Worm (Caenorhabditis elegans) whole organism, late embryonic: Measurements from ENCODE around the gene gbh-1.

Experiments used
- K09A11.1 ChIP-seq: sonication (generic microtip); optimal IDR thresholded peaks from 2 replicates; lab custom pipeline; 2017; ENCODE audit warnings: antibody characterized with exemption, mild to moderate bottlenecking, missing genetic modification characterization, missing compliant biosample characterization; ENCODE audit not compliant: insufficient read depth
- T23F11.4 ChIP-seq: fragments of 200-800 bp; sonication (Bioruptor generic); optimal IDR thresholded peaks from 2 replicates; lab custom pipeline; 2018; ENCODE audit warnings: mild to moderate bottlenecking, missing genetic modification characterization, missing compliant biosample characterization
- ahr-1 ChIP-seq: sonication (generic microtip); optimal IDR thresholded peaks from 2 replicates; lab custom pipeline; 2016; ENCODE audit warnings: missing genetic modification characterization, missing compliant biosample characterization
- ama-1 ChIP-seq: fragments of 150-350 bp; optimal IDR thresholded peaks from 2 replicates; lab custom pipeline; 2014
- ceh-14 ChIP-seq: sonication (generic microtip); optimal IDR thresholded peaks from 2 replicates; lab custom pipeline; 2016; ENCODE audit warnings: missing genotype, missing genetic modification characterization, missing compliant biosample characterization
- ceh-18 ChIP-seq: sonication (generic microtip); optimal IDR thresholded peaks from 2 replicates; lab custom pipeline; 2016; ENCODE audit warnings: missing genetic modification characterization, missing compliant biosample characterization
- ceh-19 ChIP-seq: fragments of 200-800 bp; sonication (Bioruptor generic); optimal IDR thresholded peaks from 2 replicates; lab custom pipeline; 2018; ENCODE audit warnings: mild to moderate bottlenecking, missing genetic modification characterization, missing compliant biosample characterization
- ceh-22 ChIP-seq: sonication (generic microtip); optimal IDR thresholded peaks from 2 replicates; lab custom pipeline; 2017; ENCODE audit warnings: missing biosample characterization, missing genetic modification characterization
- ceh-24 ChIP-seq: sonication (generic microtip); optimal IDR thresholded peaks from 2 replicates; lab custom pipeline; 2016; ENCODE audit warnings: mild to moderate bottlenecking, missing genetic modification characterization, missing compliant biosample characterization
- ceh-30 ChIP-seq: fragments of 150-350 bp; optimal IDR thresholded peaks from 2 replicates; lab custom pipeline; 2014; ENCODE audit warnings: missing biosample characterization, missing genetic modification characterization
- ceh-34 ChIP-seq: sonication (generic microtip); optimal IDR thresholded peaks from 2 replicates; lab custom pipeline; 2016; ENCODE audit warnings: mild to moderate bottlenecking, missing genetic modification characterization, missing compliant biosample characterization
- ceh-45 ChIP-seq: fragments of 200-800 bp; sonication (Bioruptor generic); IDR thresholded peaks from 2 replicates; pipeline ENCODE4 v1.3.6; 2022; ENCODE audit warnings: missing genetic modification reagents, missing genetic modification characterization, missing compliant biosample characterization
- ceh-48 ChIP-seq: sonication (generic microtip); optimal IDR thresholded peaks from 2 replicates; lab custom pipeline; 2016; ENCODE audit warnings: missing genetic modification characterization, inconsistent platforms, missing compliant biosample characterization
- ceh-9 ChIP-seq: sonication (generic microtip); optimal IDR thresholded peaks from 2 replicates; lab custom pipeline; 2016; ENCODE audit warnings: mild to moderate bottlenecking, missing genetic modification characterization, inconsistent platforms, missing compliant biosample characterization
- che-1 ChIP-seq: sonication (generic microtip); optimal IDR thresholded peaks from 2 replicates; lab custom pipeline; 2016; ENCODE audit warnings: mild to moderate bottlenecking, missing genetic modification characterization, missing compliant biosample characterization
- ets-4 ChIP-seq: sonication (generic microtip); optimal IDR thresholded peaks from 2 replicates; lab custom pipeline; 2016; ENCODE audit warnings: missing genetic modification characterization, missing compliant biosample characterization
- eyg-1 ChIP-seq: sonication (generic microtip); optimal IDR thresholded peaks from 2 replicates; lab custom pipeline; 2016; ENCODE audit warnings: missing genotype, missing genetic modification characterization, missing compliant biosample characterization
- fax-1 ChIP-seq: sonication (generic microtip); optimal IDR thresholded peaks from 2 replicates; lab custom pipeline; 2016; ENCODE audit warnings: missing genotype, missing genetic modification characterization, missing compliant biosample characterization
- fkh-10 ChIP-seq: fragments of 150-350 bp; optimal IDR thresholded peaks from 2 replicates; lab custom pipeline; 2014; ENCODE audit warnings: missing biosample characterization, missing genetic modification reagents, missing genetic modification characterization
- gmeb-2 ChIP-seq: sonication (generic microtip); optimal IDR thresholded peaks from 2 replicates; lab custom pipeline; 2016; ENCODE audit warnings: missing genetic modification characterization, inconsistent platforms, missing compliant biosample characterization
- hlh-30 ChIP-seq: sonication (generic microtip); optimal IDR thresholded peaks from 2 replicates; lab custom pipeline; 2017; ENCODE audit warnings: antibody characterized with exemption, missing genetic modification characterization, missing compliant biosample characterization; ENCODE audit not compliant: insufficient read depth
- madf-2 ChIP-seq: sonication (generic microtip); optimal IDR thresholded peaks from 2 replicates; lab custom pipeline; 2017; ENCODE audit warnings: missing genetic modification characterization, missing compliant biosample characterization
- mec-3 ChIP-seq: sonication (generic microtip); optimal IDR thresholded peaks from 2 replicates; lab custom pipeline; 2016; ENCODE audit warnings: borderline replicate concordance, missing genetic modification characterization, missing compliant biosample characterization
- nhr-11 ChIP-seq: fragments of 150-350 bp; optimal IDR thresholded peaks from 2 replicates; lab custom pipeline; 2014; ENCODE audit warnings: missing biosample characterization, missing genetic modification characterization
- npax-4 ChIP-seq: sonication (generic microtip); optimal IDR thresholded peaks from 2 replicates; lab custom pipeline; 2016; ENCODE audit warnings: missing genetic modification characterization, missing compliant biosample characterization
- pat-9 ChIP-seq: fragments of 200-800 bp; sonication (Bioruptor generic); optimal IDR thresholded peaks from 2 replicates; lab custom pipeline; 2018; ENCODE audit warnings: mild to moderate bottlenecking, missing genetic modification characterization, moderate library complexity, missing compliant biosample characterization
- pha-4 ChIP-seq: fragments of 150-350 bp; optimal IDR thresholded peaks from 2 replicates; lab custom pipeline; 2018; ENCODE audit warnings: missing biosample characterization, missing genetic modification reagents, missing genetic modification characterization
- pqm-1 ChIP-seq: sonication (generic microtip); optimal IDR thresholded peaks from 2 replicates; lab custom pipeline; 2016; ENCODE audit warnings: missing genetic modification characterization, missing compliant biosample characterization
- rnt-1 ChIP-seq: sonication (generic microtip); optimal IDR thresholded peaks from 2 replicates; lab custom pipeline; 2016; ENCODE audit warnings: missing genetic modification characterization, missing compliant biosample characterization
- sox-2 ChIP-seq: fragments of 200-800 bp; sonication (Bioruptor generic); IDR thresholded peaks from 2 replicates; pipeline ENCODE4 v1.3.6; 2022; ENCODE audit warnings: missing genetic modification reagents, missing genetic modification characterization, missing compliant biosample characterization
- sox-4 ChIP-seq: sonication (generic microtip); optimal IDR thresholded peaks from 2 replicates; lab custom pipeline; 2017; ENCODE audit warnings: mild to moderate bottlenecking, missing genetic modification characterization, inconsistent platforms, missing compliant biosample characterization
- tbx-2 ChIP-seq: sonication (generic microtip); optimal IDR thresholded peaks from 2 replicates; lab custom pipeline; 2016; ENCODE audit warnings: missing genetic modification characterization, missing compliant biosample characterization
- ttx-3 ChIP-seq: sonication (generic microtip); optimal IDR thresholded peaks from 2 replicates; lab custom pipeline; 2016; ENCODE audit warnings: missing genetic modification reagents, missing genetic modification characterization, missing compliant biosample characterization
- unc-3 ChIP-seq, 2 experiments: fragments of 200-800 bp in 1 of 2; sonication (Bioruptor generic) in 1 of 2; sonication (generic microtip) in 1 of 2; conservative IDR thresholded peaks in 1 of 2; optimal IDR thresholded peaks in 1 of 2; 2 replicates each; pipeline versions ENCODE4 v1.3.6 to Lab custom; 2016 to 2022; ENCODE audit warnings: missing compliant biosample characterization in 2 of 2, missing genetic modification characterization in 2 of 2, missing genetic modification reagents in 1 of 2
- unc-42 ChIP-seq: sonication (generic microtip); optimal IDR thresholded peaks from 2 replicates; lab custom pipeline; 2016; ENCODE audit warnings: missing genotype, missing genetic modification characterization, missing compliant biosample characterization
- zip-5 ChIP-seq: sonication (generic microtip); optimal IDR thresholded peaks from 2 replicates; lab custom pipeline; 2016; ENCODE audit warnings: missing genetic modification characterization, missing compliant biosample characterization

The gbh-1 gene

ce11 chrII:10665031-10665430 is 28.6 kb downstream of the gbh-1 start, which contains the start of gene D2089.3:
TSS of gene D2089.3 (minus strand) at chrII:10665131.
- no peak for TF ChIP-seq ama-1 (lab: Kevin White, UChicago)

DNA sequence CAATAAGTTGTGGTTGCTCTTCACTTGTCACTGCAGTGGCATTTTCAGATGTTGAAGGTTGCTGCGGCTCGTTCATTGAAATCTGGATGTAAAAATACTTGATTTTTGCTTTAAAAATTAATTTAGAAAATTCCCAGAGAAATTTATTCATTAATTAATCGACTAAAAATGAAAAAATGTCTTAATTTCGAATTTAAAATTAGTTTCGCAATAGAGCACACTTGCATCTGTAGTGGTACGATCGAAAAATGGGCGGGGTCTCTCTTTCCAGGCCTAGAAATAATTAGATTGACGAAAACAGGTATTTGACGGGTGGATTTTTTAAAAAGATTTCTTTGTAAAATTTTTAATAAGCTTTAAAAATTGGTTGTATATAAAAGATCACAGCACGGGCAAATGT is 30.9 kb downstream of the gbh-1 start, which contains the start of gene D2089.8:
D2089.8 (minus strand) TSS at position 84 of the 400 bp plus-strand sequence.
- TF ChIP-seq ceh-48 (tag; lab: Kevin White, UChicago) (peak; percentile 4), ceh-14 (tag; lab: Kevin White, UChicago) (peak; percentile 34), hlh-30 (tag; lab: Kevin White, UChicago) (no peak), rnt-1 (tag; lab: Kevin White, UChicago) (no peak), unc-42 (peak; percentile 43), zip-5 (tag; lab: Kevin White, UChicago) (no peak)

DNA sequence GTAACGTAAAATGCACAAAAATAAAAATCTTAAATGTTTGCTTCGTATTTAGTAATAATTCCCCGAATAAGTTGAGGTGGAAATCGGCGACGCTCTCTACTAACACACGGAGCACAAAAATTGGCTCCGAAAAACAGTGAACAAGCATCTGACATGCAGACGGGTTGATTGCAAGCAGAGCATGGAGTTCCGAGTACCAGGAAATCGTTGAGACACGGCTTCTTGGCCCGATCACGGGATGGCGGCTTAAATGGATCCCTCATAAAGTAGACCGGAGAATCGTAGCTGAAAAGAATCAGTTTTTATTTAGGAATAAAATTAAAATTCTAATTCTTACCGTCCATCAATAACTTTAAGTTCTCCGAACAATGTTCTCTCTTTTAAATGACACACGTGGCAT is 31.3 kb downstream of the gbh-1 start:
- no peak for TF ChIP-seq ahr-1 (tag; lab: Kevin White, UChicago)
- no peak for TF ChIP-seq madf-2 (tag; lab: Kevin White, UChicago)
- TF ChIP-seq sox-4 (tag; lab: Kevin White, UChicago) = no peak
- no peak for TF ChIP-seq npax-4
- no peak for TF ChIP-seq sox-2
- TF ChIP-seq K09A11.1 (tag; lab: Kevin White, UChicago) = no peak
- no peak for TF ChIP-seq ceh-45 (GFP tag; lab: Robert Waterston, UW)
- TF ChIP-seq nhr-11 (tag; lab: Kevin White, UChicago) = no peak

DNA sequence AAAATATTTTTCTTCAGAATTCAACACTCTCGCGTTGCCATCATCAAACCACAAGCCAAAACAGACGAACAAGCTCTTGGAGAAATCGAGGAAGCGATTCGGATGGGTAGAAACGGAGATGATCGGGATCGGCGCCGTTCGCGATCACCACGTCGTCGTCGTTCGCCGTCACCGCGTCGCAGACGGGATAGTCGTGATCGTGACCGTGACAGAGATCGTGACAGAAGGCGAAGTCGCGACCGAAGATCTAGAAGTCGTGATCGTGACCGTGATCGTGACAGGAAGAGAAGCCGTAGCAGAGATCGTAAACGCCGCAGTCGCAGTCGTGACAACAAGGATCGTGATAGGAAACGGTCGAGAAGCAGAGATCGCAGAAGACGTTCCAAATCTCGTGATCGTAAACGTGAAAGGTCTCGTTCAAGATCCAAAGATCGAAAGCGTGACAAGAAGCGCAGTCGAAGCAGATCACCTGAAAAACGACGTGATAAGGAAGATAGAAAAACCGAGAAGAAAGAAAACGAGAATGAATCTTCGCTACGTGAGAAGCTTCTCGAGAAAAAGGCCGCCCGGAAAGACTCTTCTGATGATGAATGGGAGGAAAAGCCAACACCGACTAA is 32.0 kb downstream of the gbh-1 start:
- no peak for TF ChIP-seq ceh-34 (tag; lab: Kevin White, UChicago)

- no peak for TF ChIP-seq che-1 (tag; lab: Kevin White, UChicago)
- no peak for TF ChIP-seq ceh-30 (tag; lab: Kevin White, UChicago)
- TF ChIP-seq eyg-1 = no peak
These were observed 32.7 kb downstream of the gbh-1 start, which contains the start of gene marc-2 for ce11 chrII:10660892-10661291. TSS of gene marc-2 (minus strand) at chrII:10660992.

ce11 chrII:10659585-10659984 is 34.0 kb downstream of the gbh-1 start:
- no peak for TF ChIP-seq ceh-22 (tag; lab: Kevin White, UChicago)
- no peak for TF ChIP-seq pqm-1 (tag; lab: Kevin White, UChicago)

- TF ChIP-seq ceh-24 (no peak), pat-9 (tag; lab: Kevin White, UChicago) (no peak), ttx-3 (no peak), ceh-19 (GFP tag; lab: Kevin White, UChicago) (no peak), ceh-34 (tag; lab: Kevin White, UChicago) (no peak), ceh-45 (GFP tag; lab: Robert Waterston, UW) (no peak), madf-2 (tag; lab: Kevin White, UChicago) (no peak), ceh-9 (tag; lab: Kevin White, UChicago) (no peak), che-1 (tag; lab: Kevin White, UChicago) (no peak), rnt-1 (tag; lab: Kevin White, UChicago) (no peak), fax-1 (no peak), ceh-18 (tag; lab: Kevin White, UChicago) (peak; percentile 7), ets-4 (tag; lab: Kevin White, UChicago) (no peak), ceh-30 (tag; lab: Kevin White, UChicago) (no peak), unc-42 (peak; percentile 14), fkh-10 (no peak), nhr-11 (tag; lab: Kevin White, UChicago) (no peak), eyg-1 (no peak), ama-1 (lab: Kevin White, UChicago) (no peak), pha-4 (no peak), pqm-1 (tag; lab: Kevin White, UChicago) (no peak), T23F11.4 (no peak), mec-3 (tag; lab: Kevin White, UChicago) (no peak), gmeb-2 (tag; lab: Kevin White, UChicago) (no peak), sox-2 (0 out of 2 replicates have a peak, but pooled peaks have one; percentile 2), tbx-2 (tag; lab: Kevin White, UChicago) (peak; percentile 4), unc-3 (GFP tag; conservative IDR thresholded peaks at IDR 0.05; lab: Robert Waterston, UW) (no peak), unc-3 (tag; optimal IDR thresholded peaks at IDR 0.05; lab: Kevin White, UChicago) (no peak)
These were observed 34.9 kb downstream of the gbh-1 start, which contains the start of the genes snu-13 and rsp-7 for ce11 chrII:10658576-10659256. TSS of gene snu-13 (minus strand) at chrII:10658626. TSS of gene rsp-7 (plus strand) at chrII:10659206.
